Fruit fly (Drosophila melanogaster) whole organism, wandering third instar larva: ENCODE measurements around the gene mre11.

Experiments
- Abd-B ChIP-seq: fragments of >200 bp; optimal IDR thresholded peaks from 2 replicates; lab custom pipeline; 2017; ENCODE audit warnings: missing biosample characterization, missing genetic modification characterization
- CG32264 ChIP-seq: fragments of 200-800 bp; sonication (Bioruptor generic); optimal IDR thresholded peaks from 2 replicates; lab custom pipeline; 2016; ENCODE audit warnings: missing biosample characterization, missing genetic modification characterization
- CG9705 ChIP-seq: fragments of 200-800 bp; sonication (Bioruptor generic); optimal IDR thresholded peaks from 2 replicates; lab custom pipeline; 2018; ENCODE audit warnings: missing biosample characterization, mild to moderate bottlenecking, missing genetic modification characterization
- CrebA ChIP-seq: fragments of 200-800 bp; sonication (Bioruptor generic); optimal IDR thresholded peaks from 2 replicates; lab custom pipeline; 2016; ENCODE audit warnings: missing biosample characterization, mild to moderate bottlenecking, missing genetic modification characterization, borderline replicate concordance
- Dfd ChIP-seq: fragments of >200 bp; optimal IDR thresholded peaks from 2 replicates; lab custom pipeline; 2017; ENCODE audit warnings: missing biosample characterization, missing genetic modification characterization
- Dif ChIP-seq: fragments of 200-275, 200-300 bp; sonication (Bioruptor generic); optimal IDR thresholded peaks from 2 replicates; lab custom pipeline; 2018; ENCODE audit warnings: missing biosample characterization, missing genetic modification characterization; ENCODE audit not compliant: partially characterized antibody
- GATAd ChIP-seq: sonication (Bioruptor generic); optimal IDR thresholded peaks from 2 replicates; lab custom pipeline; 2016; ENCODE audit warnings: missing biosample characterization, missing genetic modification characterization
- HLH106 ChIP-seq: fragments of 200-800 bp; optimal IDR thresholded peaks from 3 replicates; lab custom pipeline; 2019; ENCODE audit warnings: missing biosample characterization, mild to moderate bottlenecking, missing genetic modification characterization, moderate library complexity
- Hnf4 ChIP-seq: fragments of 200-800 bp; sonication (Bioruptor generic); optimal IDR thresholded peaks from 2 replicates; lab custom pipeline; 2016; ENCODE audit warnings: missing biosample characterization, mild to moderate bottlenecking, missing genetic modification characterization
- Hr78 ChIP-seq: fragments of >200 bp; optimal IDR thresholded peaks from 2 replicates; lab custom pipeline; 2017; ENCODE audit warnings: missing biosample characterization, missing genetic modification characterization
- Hr83 ChIP-seq: fragments of 200-300 bp; sonication (Bioruptor generic); optimal IDR thresholded peaks from 2 replicates; lab custom pipeline; 2016; ENCODE audit warnings: missing biosample characterization, mild to moderate bottlenecking, missing genetic modification characterization, moderate library complexity; ENCODE audit not compliant: poor library complexity, severe bottlenecking
- Jra ChIP-seq: sonication (Bioruptor generic); optimal IDR thresholded peaks from 2 replicates; lab custom pipeline; 2016; ENCODE audit warnings: missing biosample characterization, missing genetic modification characterization
- Myc ChIP-seq: fragments of >200 bp; optimal IDR thresholded peaks from 2 replicates; lab custom pipeline; 2017
- N ChIP-seq: fragments of >200 bp; optimal IDR thresholded peaks from 2 replicates; lab custom pipeline; 2018; ENCODE audit warnings: missing biosample characterization, missing external identifiers, missing genetic modification characterization
- Rel ChIP-seq, 2 experiments: fragments of 200-800 bp; sonication (Bioruptor generic) in 1 of 2; optimal IDR thresholded peaks; 2 replicates in 1 of 2; 3 replicates in 1 of 2; lab custom pipeline; 2016 to 2019; ENCODE audit warnings: mild to moderate bottlenecking in 2 of 2, missing biosample characterization in 2 of 2, missing genetic modification characterization in 2 of 2, moderate library complexity in 1 of 2
- Sp1 ChIP-seq: fragments of 200-800 bp; sonication (Bioruptor generic); optimal IDR thresholded peaks from 3 replicates; lab custom pipeline; 2019; ENCODE audit warnings: missing biosample characterization, mild to moderate bottlenecking, missing genetic modification characterization, moderate library complexity
- br ChIP-seq: fragments of 200-800 bp; sonication (Bioruptor generic); optimal IDR thresholded peaks from 2 replicates; lab custom pipeline; 2016; ENCODE audit warnings: missing biosample characterization, missing genetic modification characterization
- brk ChIP-seq: fragments of 200-800 bp; sonication (Bioruptor generic); optimal IDR thresholded peaks from 2 replicates; lab custom pipeline; 2016; ENCODE audit warnings: missing biosample characterization, mild to moderate bottlenecking, missing genetic modification characterization
- dl ChIP-seq, 2 experiments: fragments of 175-275, 200-275 bp in 1 of 2; fragments of 200-275 bp in 1 of 2; sonication (Bioruptor generic); optimal IDR thresholded peaks; lab custom pipeline; 2018; ENCODE audit warnings: mild to moderate bottlenecking in 2 of 2, missing biosample characterization in 2 of 2, missing genetic modification characterization in 2 of 2, moderate library complexity in 2 of 2; ENCODE audit not compliant: partially characterized antibody in 2 of 2, insufficient read depth in 1 of 2
- dmrt93B ChIP-seq: fragments of 200-800 bp; sonication (Bioruptor generic); optimal IDR thresholded peaks from 2 replicates; lab custom pipeline; 2018; ENCODE audit warnings: missing biosample characterization, mild to moderate bottlenecking, missing genetic modification characterization
- dsf ChIP-seq: sonication (Bioruptor generic); optimal IDR thresholded peaks from 2 replicates; lab custom pipeline; 2016; ENCODE audit warnings: missing biosample characterization, missing genetic modification characterization, borderline replicate concordance
- ey ChIP-seq: fragments of 200-800 bp; sonication (Bioruptor generic); optimal IDR thresholded peaks from 2 replicates; lab custom pipeline; 2016; ENCODE audit warnings: missing biosample characterization, missing genetic modification characterization
- fru ChIP-seq: fragments of 200-800 bp; sonication (Bioruptor generic); optimal IDR thresholded peaks from 3 replicates; lab custom pipeline; 2016; ENCODE audit warnings: missing biosample characterization, mild to moderate bottlenecking, missing genetic modification characterization
- h ChIP-seq: fragments of 200-800 bp; sonication (Bioruptor generic); optimal IDR thresholded peaks from 3 replicates; lab custom pipeline; 2016; ENCODE audit warnings: missing biosample characterization, mild to moderate bottlenecking, missing genetic modification characterization
- jim ChIP-seq: fragments of 175-275, 200-325 bp; sonication (Bioruptor generic); optimal IDR thresholded peaks from 2 replicates; lab custom pipeline; 2016; ENCODE audit warnings: missing biosample characterization, mild to moderate bottlenecking, missing genetic modification characterization
- lola ChIP-seq: fragments of >200 bp; optimal IDR thresholded peaks from 2 replicates; lab custom pipeline; 2017; ENCODE audit warnings: missing biosample characterization, missing genetic modification characterization
- pan ChIP-seq: fragments of >200 bp; optimal IDR thresholded peaks from 2 replicates; lab custom pipeline; 2017
- rgr ChIP-seq: fragments of 200-800 bp; sonication (Bioruptor generic); optimal IDR thresholded peaks from 3 replicates; lab custom pipeline; 2016; ENCODE audit warnings: missing biosample characterization, mild to moderate bottlenecking, missing genetic modification characterization
- sage ChIP-seq: fragments of 200-800 bp; sonication (Bioruptor generic); optimal IDR thresholded peaks from 2 replicates; lab custom pipeline; 2016; ENCODE audit warnings: missing biosample characterization, mild to moderate bottlenecking, missing genetic modification characterization
- tai ChIP-seq: sonication (Bioruptor generic); optimal IDR thresholded peaks from 2 replicates; lab custom pipeline; 2016; ENCODE audit warnings: missing biosample characterization, missing genetic modification characterization
- usp ChIP-seq: fragments of >200 bp; optimal IDR thresholded peaks from 2 replicates; lab custom pipeline; 2017; ENCODE audit warnings: missing biosample characterization, missing genetic modification characterization
- woc ChIP-seq: sonication (Bioruptor generic); optimal IDR thresholded peaks from 2 replicates; lab custom pipeline; 2016; ENCODE audit warnings: missing biosample characterization, mild to moderate bottlenecking, missing genetic modification characterization

mre11 gene

dm6 chr2L:11307072-11307471, 25.2 kb downstream of the mre11 start:
- TF ChIP-seq sage (GFP tag; lab: Kevin White, UChicago) (no peak), Sp1 (GFP tag; lab: Kevin White, UChicago) (peak; percentile 14)

dm6 chr2L:11309806-11310205, 27.9 kb downstream of the mre11 start:
- TF ChIP-seq sage (GFP tag; lab: Kevin White, UChicago) (no peak), Dfd (GFP tag; lab: Kevin White, UChicago) (no peak), ey (no peak), dsf (GFP tag; lab: Kevin White, UChicago) (no peak), Hnf4 (GFP tag; lab: Kevin White, UChicago) (no peak), Myc (no peak)

dm6 chr2L:11317655-11318278, 35.9 kb downstream of the mre11 start:
- no peak for TF ChIP-seq CG9705 (GFP tag; lab: Kevin White, UChicago)
- TF ChIP-seq HLH106, result peak; percentile 13
- TF ChIP-seq h, result peak; percentile 6
- TF ChIP-seq Rel (GFP tag; optimal IDR thresholded peaks at IDR 0.05; lab: Kevin White, UChicago), result no peak
- no peak for TF ChIP-seq Rel (tag; optimal IDR thresholded peaks at IDR 0.05; lab: Kevin White, UChicago)
- TF ChIP-seq CG32264, result no peak
- TF ChIP-seq, all 38 proteins: peak for 2

- no peak for TF ChIP-seq sage (GFP tag; lab: Kevin White, UChicago)
- TF ChIP-seq woc (GFP tag; lab: Kevin White, UChicago), result no peak
- TF ChIP-seq h, result no peak
These were observed 36.6 kb downstream of the mre11 start for dm6 chr2L:11318464-11318863.

dm6 chr2L:11319221-11319620, 37.3 kb downstream of the mre11 start:
- TF ChIP-seq CG9705 (GFP tag; lab: Kevin White, UChicago) (no peak), Dif (no peak)

- TF ChIP-seq HLH106 (peak; percentile 16), woc (GFP tag; lab: Kevin White, UChicago) (no peak)
These were observed 40.2 kb downstream of the mre11 start for dm6 chr2L:11322115-11322514.

dm6 chr2L:11322800-11323199, 40.9 kb downstream of the mre11 start:
- no peak for TF ChIP-seq pan
- TF ChIP-seq lola, result no peak
- TF ChIP-seq N (GFP tag; lab: Kevin White, UChicago), result no peak
- TF ChIP-seq dl (GFP tag; optimal IDR thresholded peaks at IDR 0.05; lab: Kevin White, UChicago; ENCODE audit: insufficient read depth in 1 of 2, partially characterized antibody in 2 of 2), result no peak
- TF ChIP-seq rgr (GFP tag; lab: Kevin White, UChicago), result no peak

- TF ChIP-seq dmrt93B (GFP tag; lab: Kevin White, UChicago), result peak; percentile 77
- TF ChIP-seq dl (GFP tag; optimal IDR thresholded peaks at IDR 0.05; lab: Kevin White, UChicago; ENCODE audit: insufficient read depth in 1 of 2, partially characterized antibody in 2 of 2), result no peak
- TF ChIP-seq Hr78 (GFP tag; lab: Kevin White, UChicago), result no peak
- TF ChIP-seq Myc, result no peak
- TF ChIP-seq woc (GFP tag; lab: Kevin White, UChicago), result peak; percentile 88
- no peak for TF ChIP-seq Abd-B (GFP tag; lab: Kevin White, UChicago)
- peak; percentile 68 for TF ChIP-seq CG9705 (GFP tag; lab: Kevin White, UChicago)
- TF ChIP-seq Rel (GFP tag; optimal IDR thresholded peaks at IDR 0.05; lab: Kevin White, UChicago), result peak; percentile 73
- TF ChIP-seq Rel (tag; optimal IDR thresholded peaks at IDR 0.05; lab: Kevin White, UChicago), result peak; percentile 45
- TF ChIP-seq br (GFP tag; lab: Kevin White, UChicago), result peak; percentile 92
- peak; percentile 58 for TF ChIP-seq Jra
- no peak for TF ChIP-seq lola
- TF ChIP-seq HLH106, result peak; percentile 89
- peak; percentile 80 for TF ChIP-seq sage (GFP tag; lab: Kevin White, UChicago)
- TF ChIP-seq CG32264, result peak; percentile 81
- no peak for TF ChIP-seq pan
- TF ChIP-seq jim, result no peak
- no peak for TF ChIP-seq Dif
- no peak for TF ChIP-seq Hr83 (GFP tag; lab: Kevin White, UChicago)
- TF ChIP-seq dsf (GFP tag; lab: Kevin White, UChicago), result peak; percentile 54
- TF ChIP-seq ey, result peak; percentile 94
- peak; percentile 93 for TF ChIP-seq Hnf4 (GFP tag; lab: Kevin White, UChicago)
- TF ChIP-seq brk (GFP tag; lab: Kevin White, UChicago), result peak; percentile 78
- TF ChIP-seq h, result peak; percentile 94
- no peak for TF ChIP-seq usp (GFP tag; lab: Kevin White, UChicago)
- peak; percentile 94 for TF ChIP-seq fru (GFP tag; lab: Kevin White, UChicago)
- peak; percentile 94 for TF ChIP-seq rgr (GFP tag; lab: Kevin White, UChicago)
- peak; percentile 86 for TF ChIP-seq tai (GFP tag; lab: Kevin White, UChicago)
- TF ChIP-seq GATAd (GFP tag; lab: Kevin White, UChicago), result peak; percentile 30
- TF ChIP-seq CrebA (GFP tag; lab: Kevin White, UChicago), result peak; percentile 73
- no peak for TF ChIP-seq Dfd (GFP tag; lab: Kevin White, UChicago)
These were observed 42.0 kb downstream of the mre11 start for dm6 chr2L:11323917-11324316.
